Worm (Caenorhabditis elegans): ENCODE data around the gene ZK105.8.

DNA sequence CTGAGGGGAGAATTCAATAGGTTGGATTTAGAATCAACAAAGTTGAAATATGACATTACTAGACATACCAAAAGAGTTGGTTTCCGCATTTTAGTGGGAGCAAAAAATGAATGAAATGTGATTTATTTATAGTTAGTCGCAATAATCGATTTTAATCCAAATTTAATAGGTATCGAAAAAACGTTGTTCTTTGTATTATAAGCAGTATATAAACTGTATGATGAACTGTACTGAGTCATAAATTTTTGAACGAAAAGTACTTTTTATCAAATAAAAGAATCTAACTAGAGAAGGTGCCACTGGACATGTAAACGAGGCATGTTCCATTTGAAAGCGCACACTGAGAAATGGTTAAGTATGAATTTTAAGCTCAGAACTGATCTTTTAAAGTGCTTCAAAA, 34.4 kb upstream of the ZK105.8 start, which contains the start of gene C12D5.9:
- TF ChIP-seq lsy-2 (tag; optimal IDR thresholded peaks at IDR 0.05) (no peak), nhr-12 (tag; optimal IDR thresholded peaks at IDR 0.05) (no peak), unc-62 (GFP tag; optimal IDR thresholded peaks at IDR 0.05) (no peak), elt-1 (tag; optimal IDR thresholded peaks at IDR 0.05; ENCODE audit: borderline replicate concordance, insufficient read depth) (no peak), nhr-237 (tag; optimal IDR thresholded peaks at IDR 0.05) (no peak), mls-2 (tag; optimal IDR thresholded peaks at IDR 0.05) (no peak), snpc-4 (tag; optimal IDR thresholded peaks at IDR 0.05) (no peak), ztf-11 (tag; optimal IDR thresholded peaks at IDR 0.05) (no peak), sptf-1 (tag; optimal IDR thresholded peaks at IDR 0.05) (no peak), blmp-1 (tag; optimal IDR thresholded peaks at IDR 0.05) (no peak), nhr-76 (tag; optimal IDR thresholded peaks at IDR 0.05) (no peak)

Data from whole organism, mixed stage, embryonic.